Worm (Caenorhabditis elegans): ENCODE data around the gene F59F3.6.

The F59F3.6 gene

DNA sequence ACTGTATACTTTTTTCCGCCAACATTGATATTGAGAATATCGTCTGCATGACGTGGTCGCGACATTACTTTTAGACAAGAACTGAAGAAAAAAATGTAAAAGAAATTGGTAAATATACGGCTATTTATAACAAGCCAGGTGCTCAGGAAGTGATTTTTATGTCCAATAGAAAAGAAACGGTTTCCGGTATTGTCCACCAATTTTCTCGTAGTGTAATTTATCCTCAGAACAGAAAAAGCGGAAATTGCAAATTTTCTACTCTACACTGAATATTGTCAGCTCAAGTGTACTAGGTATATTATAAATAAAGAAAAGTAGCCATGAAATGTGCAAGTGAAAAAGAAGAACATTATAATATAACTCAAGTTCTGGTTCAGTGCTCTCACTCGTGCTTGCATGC lies at the start of gene F59F3.6:
F59F3.6 (minus strand) TSS at position 101 of the 400 bp plus-strand sequence.
- no peak for TF ChIP-seq unc-130 (GFP tag; optimal IDR thresholded peaks at IDR 0.05)
- TF ChIP-seq ceh-20 (GFP tag; IDR thresholded peaks at IDR 0.05) = no peak
- TF ChIP-seq aha-1 (tag) = peak; percentile 45
- no peak for TF ChIP-seq Y48G9A.11 (GFP tag; IDR thresholded peaks at IDR 0.05)
- no peak for TF ChIP-seq nhr-237 (tag; optimal IDR thresholded peaks at IDR 0.05)

ce11 chrX:11047183-11047582 lies 48.1 kb upstream of the F59F3.6 start, which contains the start of gene clc-1:
clc-1 (plus strand) TSS chrX:11047446.
- TF ChIP-seq spr-3 (GFP tag; optimal IDR thresholded peaks at IDR 0.05) (no peak), nhr-76 (tag; optimal IDR thresholded peaks at IDR 0.05) (no peak), jun-1 (tag; optimal IDR thresholded peaks at IDR 0.05) (no peak), hlh-30 (tag; optimal IDR thresholded peaks at IDR 0.05; ENCODE audit: insufficient read depth) (peak; percentile 1), mdt-29 (GFP tag; IDR thresholded peaks at IDR 0.05) (no peak), daf-12 (tag; optimal IDR thresholded peaks at IDR 0.05) (no peak), rbr-2 (tag; optimal IDR thresholded peaks at IDR 0.05) (no peak), daf-8 (GFP tag; IDR thresholded peaks at IDR 0.05) (no peak), mes-2 (tag; optimal IDR thresholded peaks at IDR 0.05; ENCODE audit: poor library complexity, severe bottlenecking) (no peak), saeg-2 (GFP tag; IDR thresholded peaks at IDR 0.05) (no peak), spr-1 (tag; optimal IDR thresholded peaks at IDR 0.05) (no peak), nhr-10 (tag; optimal IDR thresholded peaks at IDR 0.05) (no peak), dmd-8 (GFP tag; IDR thresholded peaks at IDR 0.05) (no peak), mxl-2 (GFP tag; conservative IDR thresholded peaks at IDR 0.05) (no peak), ceh-82 (tag; optimal IDR thresholded peaks at IDR 0.05) (no peak), Y75B8A.6 (GFP tag; IDR thresholded peaks at IDR 0.05) (no peak), vab-7 (GFP tag; IDR thresholded peaks at IDR 0.05) (no peak), lin-1 (GFP tag; IDR thresholded peaks at IDR 0.05) (peak; percentile 51; the same call in 1 of the 2 replicates), nhr-28 (tag; optimal IDR thresholded peaks at IDR 0.05) (peak; percentile 82), nhr-11 (tag; optimal IDR thresholded peaks at IDR 0.05) (no peak), lim-7 (GFP tag; IDR thresholded peaks at IDR 0.05) (no peak), nhr-102 (tag; optimal IDR thresholded peaks at IDR 0.05) (no peak), hif-1 (tag; optimal IDR thresholded peaks at IDR 0.05) (peak in 1 of 2 experiments; percentile 40), lir-3 (tag; optimal IDR thresholded peaks at IDR 0.05) (no peak), zag-1 (tag; optimal IDR thresholded peaks at IDR 0.05) (no peak), dpl-1 (GFP tag; optimal IDR thresholded peaks at IDR 0.05) (no peak), ztf-11 (tag; optimal IDR thresholded peaks at IDR 0.05) (no peak), Y105C5A.15 (GFP tag; IDR thresholded peaks at IDR 0.05) (no peak), lin-15B (tag; optimal IDR thresholded peaks at IDR 0.05) (no peak), zip-2 (tag; optimal IDR thresholded peaks at IDR 0.05) (no peak), lin-39 (tag; optimal IDR thresholded peaks at IDR 0.05) (no peak), Y5F2A.4 (GFP tag; optimal IDR thresholded peaks at IDR 0.05) (no peak), sdz-12 (GFP tag; optimal IDR thresholded peaks at IDR 0.05) (no peak), daf-16 (GFP tag; optimal IDR thresholded peaks at IDR 0.05) (peak in 1 of 2 experiments; percentile 37), daf-16 (tag; optimal IDR thresholded peaks at IDR 0.05) (peak; percentile 87), madf-5 (GFP tag; IDR thresholded peaks at IDR 0.05) (no peak), ceh-44 (GFP tag; IDR thresholded peaks at IDR 0.05) (no peak), Y48G9A.11 (GFP tag; IDR thresholded peaks at IDR 0.05) (no peak), zfp-2 (tag; optimal IDR thresholded peaks at IDR 0.05) (no peak), nhr-48 (tag; optimal IDR thresholded peaks at IDR 0.05) (peak; percentile 15), aly-2 (tag; optimal IDR thresholded peaks at IDR 0.05) (no peak), attf-4 (tag; optimal IDR thresholded peaks at IDR 0.05) (no peak), nhr-6 (tag; optimal IDR thresholded peaks at IDR 0.05) (no peak), ama-1 (optimal IDR thresholded peaks at IDR 0.05) (no peak), ceh-28 (tag; optimal IDR thresholded peaks at IDR 0.05) (no peak), F49E8.2 (tag; optimal IDR thresholded peaks at IDR 0.05; ENCODE audit: borderline replicate concordance) (no peak), fos-1 (tag; optimal IDR thresholded peaks at IDR 0.05) (peak; percentile 27), ceh-20 (GFP tag; IDR thresholded peaks at IDR 0.05) (peak; percentile 21; the same call in 1 of the 2 replicates), mxl-3 (GFP tag; optimal IDR thresholded peaks at IDR 0.05) (no peak)

All from whole organism, L4 larva.